Worm (Caenorhabditis elegans) whole organism, midembryonic: ENCODE measurements around the gene Y49F6B.8.

Experiments
- T22C8.4 ChIP-seq: fragments of 200-800 bp; sonication (Bioruptor generic); IDR thresholded peaks from 2 replicates; pipeline ENCODE4 v1.3.6; 2022; ENCODE audit warnings: missing genetic modification characterization, missing compliant biosample characterization
- flt-1 ChIP-seq: fragments of 200-800 bp; sonication (Bioruptor generic); IDR thresholded peaks from 2 replicates; pipeline ENCODE4 v1.3.6; 2022; ENCODE audit warnings: missing genetic modification characterization, missing compliant biosample characterization
- klf-2 ChIP-seq: fragments of 200-800 bp; sonication (Bioruptor generic); conservative IDR thresholded peaks from 2 replicates; pipeline ENCODE4 v1.3.6; 2022; ENCODE audit warnings: missing genetic modification reagents, missing genetic modification characterization, missing compliant biosample characterization

ce11 chrII:3481584-3481983, at the start of gene Y49F6B.8:
- TF ChIP-seq T22C8.4 (GFP tag; lab: Robert Waterston, UW) (no peak), flt-1 (GFP tag; lab: Robert Waterston, UW) (no peak), klf-2 (no peak)
